Fruit fly (Drosophila melanogaster) whole organism, wandering third instar larva: ENCODE measurements around the gene lap.

ENCODE experiments used
- Abd-B ChIP-seq: fragments of >200 bp; optimal IDR thresholded peaks from 2 replicates; lab custom pipeline; 2017; ENCODE audit warnings: missing biosample characterization, missing genetic modification characterization
- CG32264 ChIP-seq: fragments of 200-800 bp; sonication (Bioruptor generic); optimal IDR thresholded peaks from 2 replicates; lab custom pipeline; 2016; ENCODE audit warnings: missing biosample characterization, missing genetic modification characterization
- CG9705 ChIP-seq: fragments of 200-800 bp; sonication (Bioruptor generic); optimal IDR thresholded peaks from 2 replicates; lab custom pipeline; 2018; ENCODE audit warnings: missing biosample characterization, mild to moderate bottlenecking, missing genetic modification characterization
- CrebA ChIP-seq: fragments of 200-800 bp; sonication (Bioruptor generic); optimal IDR thresholded peaks from 2 replicates; lab custom pipeline; 2016; ENCODE audit warnings: missing biosample characterization, mild to moderate bottlenecking, missing genetic modification characterization, borderline replicate concordance
- Dfd ChIP-seq: fragments of >200 bp; optimal IDR thresholded peaks from 2 replicates; lab custom pipeline; 2017; ENCODE audit warnings: missing biosample characterization, missing genetic modification characterization
- Dif ChIP-seq: fragments of 200-275, 200-300 bp; sonication (Bioruptor generic); optimal IDR thresholded peaks from 2 replicates; lab custom pipeline; 2018; ENCODE audit warnings: missing biosample characterization, missing genetic modification characterization; ENCODE audit not compliant: partially characterized antibody
- GATAd ChIP-seq: sonication (Bioruptor generic); optimal IDR thresholded peaks from 2 replicates; lab custom pipeline; 2016; ENCODE audit warnings: missing biosample characterization, missing genetic modification characterization
- HLH106 ChIP-seq: fragments of 200-800 bp; optimal IDR thresholded peaks from 3 replicates; lab custom pipeline; 2019; ENCODE audit warnings: missing biosample characterization, mild to moderate bottlenecking, missing genetic modification characterization, moderate library complexity
- Hnf4 ChIP-seq: fragments of 200-800 bp; sonication (Bioruptor generic); optimal IDR thresholded peaks from 2 replicates; lab custom pipeline; 2016; ENCODE audit warnings: missing biosample characterization, mild to moderate bottlenecking, missing genetic modification characterization
- Hr78 ChIP-seq: fragments of >200 bp; optimal IDR thresholded peaks from 2 replicates; lab custom pipeline; 2017; ENCODE audit warnings: missing biosample characterization, missing genetic modification characterization
- Hr83 ChIP-seq: fragments of 200-300 bp; sonication (Bioruptor generic); optimal IDR thresholded peaks from 2 replicates; lab custom pipeline; 2016; ENCODE audit warnings: missing biosample characterization, mild to moderate bottlenecking, missing genetic modification characterization, moderate library complexity; ENCODE audit not compliant: poor library complexity, severe bottlenecking
- Jra ChIP-seq: sonication (Bioruptor generic); optimal IDR thresholded peaks from 2 replicates; lab custom pipeline; 2016; ENCODE audit warnings: missing biosample characterization, missing genetic modification characterization
- Mio ChIP-seq: sonication (Bioruptor generic); optimal IDR thresholded peaks from 2 replicates; lab custom pipeline; 2016; ENCODE audit warnings: missing biosample characterization, missing genetic modification characterization
- Myc ChIP-seq: fragments of >200 bp; optimal IDR thresholded peaks from 2 replicates; lab custom pipeline; 2017
- N ChIP-seq: fragments of >200 bp; optimal IDR thresholded peaks from 2 replicates; lab custom pipeline; 2018; ENCODE audit warnings: missing biosample characterization, missing external identifiers, missing genetic modification characterization
- OdsH ChIP-seq: fragments of 200-800 bp; sonication (Bioruptor generic); optimal IDR thresholded peaks from 2 replicates; lab custom pipeline; 2016; ENCODE audit warnings: missing biosample characterization, mild to moderate bottlenecking, missing genetic modification characterization
- Rel ChIP-seq, 2 experiments: fragments of 200-800 bp; sonication (Bioruptor generic) in 1 of 2; optimal IDR thresholded peaks; 2 replicates in 1 of 2; 3 replicates in 1 of 2; lab custom pipeline; 2016 to 2019; ENCODE audit warnings: mild to moderate bottlenecking in 2 of 2, missing biosample characterization in 2 of 2, missing genetic modification characterization in 2 of 2, moderate library complexity in 1 of 2
- Sp1 ChIP-seq: fragments of 200-800 bp; sonication (Bioruptor generic); optimal IDR thresholded peaks from 3 replicates; lab custom pipeline; 2019; ENCODE audit warnings: missing biosample characterization, mild to moderate bottlenecking, missing genetic modification characterization, moderate library complexity
- Vsx2 ChIP-seq: fragments of 200-300, 225-300 bp; sonication (Bioruptor generic); optimal IDR thresholded peaks from 2 replicates; lab custom pipeline; 2018; ENCODE audit warnings: missing biosample characterization, missing genetic modification characterization; ENCODE audit not compliant: partially characterized antibody
- br ChIP-seq: fragments of 200-800 bp; sonication (Bioruptor generic); optimal IDR thresholded peaks from 2 replicates; lab custom pipeline; 2016; ENCODE audit warnings: missing biosample characterization, missing genetic modification characterization
- brk ChIP-seq: fragments of 200-800 bp; sonication (Bioruptor generic); optimal IDR thresholded peaks from 2 replicates; lab custom pipeline; 2016; ENCODE audit warnings: missing biosample characterization, mild to moderate bottlenecking, missing genetic modification characterization
- dl ChIP-seq, 2 experiments: fragments of 175-275, 200-275 bp in 1 of 2; fragments of 200-275 bp in 1 of 2; sonication (Bioruptor generic); optimal IDR thresholded peaks; lab custom pipeline; 2018; ENCODE audit warnings: mild to moderate bottlenecking in 2 of 2, missing biosample characterization in 2 of 2, missing genetic modification characterization in 2 of 2, moderate library complexity in 2 of 2; ENCODE audit not compliant: partially characterized antibody in 2 of 2, insufficient read depth in 1 of 2
- dmrt93B ChIP-seq: fragments of 200-800 bp; sonication (Bioruptor generic); optimal IDR thresholded peaks from 2 replicates; lab custom pipeline; 2018; ENCODE audit warnings: missing biosample characterization, mild to moderate bottlenecking, missing genetic modification characterization
- dsf ChIP-seq: sonication (Bioruptor generic); optimal IDR thresholded peaks from 2 replicates; lab custom pipeline; 2016; ENCODE audit warnings: missing biosample characterization, missing genetic modification characterization, borderline replicate concordance
- ey ChIP-seq: fragments of 200-800 bp; sonication (Bioruptor generic); optimal IDR thresholded peaks from 2 replicates; lab custom pipeline; 2016; ENCODE audit warnings: missing biosample characterization, missing genetic modification characterization
- foxo ChIP-seq, 2 experiments: fragments of 200-800 bp; sonication (Bioruptor generic); optimal IDR thresholded peaks; 2 replicates in 1 of 2; 3 replicates in 1 of 2; lab custom pipeline; 2016 to 2017; ENCODE audit warnings: missing biosample characterization in 2 of 2, missing genetic modification characterization in 2 of 2
- fru ChIP-seq: fragments of 200-800 bp; sonication (Bioruptor generic); optimal IDR thresholded peaks from 3 replicates; lab custom pipeline; 2016; ENCODE audit warnings: missing biosample characterization, mild to moderate bottlenecking, missing genetic modification characterization
- h ChIP-seq: fragments of 200-800 bp; sonication (Bioruptor generic); optimal IDR thresholded peaks from 3 replicates; lab custom pipeline; 2016; ENCODE audit warnings: missing biosample characterization, mild to moderate bottlenecking, missing genetic modification characterization
- jim ChIP-seq: fragments of 175-275, 200-325 bp; sonication (Bioruptor generic); optimal IDR thresholded peaks from 2 replicates; lab custom pipeline; 2016; ENCODE audit warnings: missing biosample characterization, mild to moderate bottlenecking, missing genetic modification characterization
- lola ChIP-seq: fragments of >200 bp; optimal IDR thresholded peaks from 2 replicates; lab custom pipeline; 2017; ENCODE audit warnings: missing biosample characterization, missing genetic modification characterization
- pan ChIP-seq: fragments of >200 bp; optimal IDR thresholded peaks from 2 replicates; lab custom pipeline; 2017
- psq ChIP-seq: fragments of 200-800 bp; sonication (Bioruptor generic); optimal IDR thresholded peaks from 3 replicates; lab custom pipeline; 2017; ENCODE audit warnings: missing biosample characterization, mild to moderate bottlenecking, missing genetic modification characterization, moderate library complexity
- rgr ChIP-seq: fragments of 200-800 bp; sonication (Bioruptor generic); optimal IDR thresholded peaks from 3 replicates; lab custom pipeline; 2016; ENCODE audit warnings: missing biosample characterization, mild to moderate bottlenecking, missing genetic modification characterization
- sage ChIP-seq: fragments of 200-800 bp; sonication (Bioruptor generic); optimal IDR thresholded peaks from 2 replicates; lab custom pipeline; 2016; ENCODE audit warnings: missing biosample characterization, mild to moderate bottlenecking, missing genetic modification characterization
- sv ChIP-seq: fragments of 200-800 bp; sonication (Bioruptor generic); optimal IDR thresholded peaks from 3 replicates; lab custom pipeline; 2016; ENCODE audit warnings: missing biosample characterization, missing genetic modification characterization
- tai ChIP-seq: sonication (Bioruptor generic); optimal IDR thresholded peaks from 2 replicates; lab custom pipeline; 2016; ENCODE audit warnings: missing biosample characterization, missing genetic modification characterization
- usp ChIP-seq: fragments of >200 bp; optimal IDR thresholded peaks from 2 replicates; lab custom pipeline; 2017; ENCODE audit warnings: missing biosample characterization, missing genetic modification characterization
- woc ChIP-seq: sonication (Bioruptor generic); optimal IDR thresholded peaks from 2 replicates; lab custom pipeline; 2016; ENCODE audit warnings: missing biosample characterization, mild to moderate bottlenecking, missing genetic modification characterization

Gene lap

DNA sequence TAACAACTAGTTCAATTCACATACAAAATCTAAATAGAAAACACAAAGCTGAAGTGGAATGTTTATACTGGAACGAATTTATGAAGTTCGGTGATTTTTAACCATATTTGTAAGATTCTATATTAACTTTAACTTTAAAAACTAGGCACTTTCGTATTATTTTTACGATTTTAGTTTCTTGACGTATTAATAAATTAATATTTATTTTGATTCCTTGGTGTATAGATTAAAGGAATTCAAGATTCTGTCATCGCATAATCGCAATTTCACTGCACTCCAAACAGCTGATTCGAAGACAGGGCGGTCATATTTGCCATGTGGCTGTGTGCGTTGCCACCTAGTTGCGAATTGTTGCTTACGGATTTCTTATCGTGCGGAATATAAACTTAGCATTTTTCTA is 62.7 kb downstream of the lap start, which contains the start of the genes CG1227 and Dtwd2:
CG1227 (minus strand) TSS at position 279 of the 400 bp plus-strand sequence.
Dtwd2 (plus strand) TSS at position 336 of the 400 bp plus-strand sequence.
- no peak for TF ChIP-seq pan (lab: Kevin White, UChicago)
- peak; percentile 88 for TF ChIP-seq fru (GFP tag; lab: Kevin White, UChicago)
- TF ChIP-seq sv: peak; percentile 73
- TF ChIP-seq CG9705 (GFP tag; lab: Kevin White, UChicago): peak; percentile 96
- no peak for TF ChIP-seq Mio (GFP tag; lab: Kevin White, UChicago)
- TF ChIP-seq OdsH (GFP tag; lab: Kevin White, UChicago): peak; percentile 95
- TF ChIP-seq tai: no peak
- TF ChIP-seq foxo (GFP tag; optimal IDR thresholded peaks at IDR 0.05; lab: Kevin White, UChicago): peak; percentile 7 to 93
- TF ChIP-seq usp (GFP tag; lab: Kevin White, UChicago): no peak
- TF ChIP-seq h: peak; percentile 93
- peak; percentile 79 for TF ChIP-seq sage (GFP tag; lab: Kevin White, UChicago)
- peak; percentile 83 for TF ChIP-seq ey (GFP tag; lab: Kevin White, UChicago)
- peak; percentile 81 for TF ChIP-seq psq (GFP tag; lab: Kevin White, UChicago)
- TF ChIP-seq Abd-B (GFP tag; lab: Kevin White, UChicago): no peak
- TF ChIP-seq jim (GFP tag; lab: Kevin White, UChicago): no peak
- peak; percentile 50 for TF ChIP-seq Rel (GFP tag; optimal IDR thresholded peaks at IDR 0.05; lab: Kevin White, UChicago)
- TF ChIP-seq Rel (tag; optimal IDR thresholded peaks at IDR 0.05; lab: Kevin White, UChicago): peak; percentile 90
- TF ChIP-seq Jra: peak; percentile 67
- peak; percentile 70 for TF ChIP-seq dsf (GFP tag; lab: Kevin White, UChicago)
- TF ChIP-seq woc (GFP tag; lab: Kevin White, UChicago): peak; percentile 82
- TF ChIP-seq Dfd (GFP tag; lab: Kevin White, UChicago): no peak
- peak; percentile 53 for TF ChIP-seq GATAd (GFP tag; lab: Kevin White, UChicago)
- peak; percentile 97 for TF ChIP-seq rgr (GFP tag; lab: Kevin White, UChicago)
- TF ChIP-seq Hr83: peak; percentile 9
- TF ChIP-seq N (GFP tag; lab: Kevin White, UChicago): no peak
- TF ChIP-seq Sp1 (GFP tag; lab: Kevin White, UChicago): peak; percentile 98
- no peak for TF ChIP-seq Myc (lab: Kevin White, UChicago)
- no peak for TF ChIP-seq lola (GFP tag; lab: Kevin White, UChicago)
- peak; percentile 95 for TF ChIP-seq brk (GFP tag; lab: Kevin White, UChicago)
- TF ChIP-seq HLH106: peak; percentile 98
- TF ChIP-seq dmrt93B (GFP tag; lab: Kevin White, UChicago): peak; percentile 88
- peak; percentile 84 for TF ChIP-seq br (GFP tag; lab: Kevin White, UChicago)
- TF ChIP-seq dl (GFP tag; optimal IDR thresholded peaks at IDR 0.05; lab: Kevin White, UChicago; ENCODE audit: insufficient read depth in 1 of 2, partially characterized antibody in 2 of 2): no peak
- peak; percentile 57 for TF ChIP-seq CrebA
- no peak for TF ChIP-seq Dif
- TF ChIP-seq Vsx2 (GFP tag; lab: Kevin White, UChicago): no peak
- TF ChIP-seq Hr78: no peak
- peak; percentile 88 for TF ChIP-seq Hnf4 (GFP tag; lab: Kevin White, UChicago)
- peak; percentile 70 for TF ChIP-seq CG32264
